Fruit fly (Drosophila melanogaster): ENCODE measurements around the gene CG10428.

The CG10428 gene

dm6 chr2L:18974063-18974779 lies 25.5 kb downstream of the CG10428 start, which contains the start of the genes L2HGDH and CG10431 (continued):
- TF ChIP-seq Xrp1 (GFP tag; IDR thresholded peaks at IDR 0.05) (peak; percentile 36; the same call in 1 of the 2 replicates), Rfx (GFP tag; IDR thresholded peaks at IDR 0.05) (peak; percentile 51), cg (GFP tag; optimal IDR thresholded peaks at IDR 0.05) (no peak), sd (tag; optimal IDR thresholded peaks at IDR 0.05) (peak; percentile 62), al (GFP tag; IDR thresholded peaks at IDR 0.05) (no peak), H2.0 (GFP tag; IDR thresholded peaks at IDR 0.05) (no peak), trem (tag; optimal IDR thresholded peaks at IDR 0.05) (peak; percentile 80), CG8290 (GFP tag; optimal IDR thresholded peaks at IDR 0.05) (peak; percentile 61), CG8290 (tag; optimal IDR thresholded peaks at IDR 0.05) (peak in 1 of 2 experiments; percentile 77), tna (GFP tag; IDR thresholded peaks at IDR 0.05; ENCODE audit: partially characterized antibody) (no peak), CG6683 (GFP tag; optimal IDR thresholded peaks at IDR 0.05) (no peak), Doc2 (GFP tag; IDR thresholded peaks at IDR 0.05) (no peak), CG6175 (GFP tag; IDR thresholded peaks at IDR 0.05) (no peak), CG17829 (tag; optimal IDR thresholded peaks at IDR 0.05) (peak; percentile 77), CG1603 (tag; optimal IDR thresholded peaks at IDR 0.05) (peak; percentile 42), zen (tag; optimal IDR thresholded peaks at IDR 0.05) (peak; percentile 66), CG13123 (GFP tag; optimal IDR thresholded peaks at IDR 0.05) (peak; percentile 21), CG8281 (tag; optimal IDR thresholded peaks at IDR 0.05) (no peak), Ada2b (GFP tag; IDR thresholded peaks at IDR 0.05) (no peak), CG15073 (GFP tag; optimal IDR thresholded peaks at IDR 0.05) (no peak), Atf3 (GFP tag; optimal IDR thresholded peaks at IDR 0.05) (no peak), prd (optimal IDR thresholded peaks at IDR 0.05) (no peak), prd (GFP tag; IDR thresholded peaks at IDR 0.05) (0 out of 3 replicates have a peak, but pooled peaks have one; percentile 9), Abd-B (GFP tag; optimal IDR thresholded peaks at IDR 0.05) (peak; percentile 67), CG10321 (GFP tag; IDR thresholded peaks at IDR 0.05) (no peak), Ets65A (GFP tag) (peak; percentile 90), Myb (GFP tag; optimal IDR thresholded peaks at IDR 0.05) (peak; percentile 11), D19A (tag; optimal IDR thresholded peaks at IDR 0.05) (peak; percentile 57), CG10959 (GFP tag; IDR thresholded peaks at IDR 0.05) (no peak), CG10147 (GFP tag; optimal IDR thresholded peaks at IDR 0.05) (peak; percentile 50), Ravus (GFP tag; IDR thresholded peaks at IDR 0.05) (no peak), CG34422 (GFP tag; IDR thresholded peaks at IDR 0.05) (no peak; the same call in 2 of the 3 replicates), CG12104 (GFP tag; optimal IDR thresholded peaks at IDR 0.05) (peak; percentile 72), CG33557 (GFP tag; optimal IDR thresholded peaks at IDR 0.05) (no peak), Mad (GFP tag; optimal IDR thresholded peaks at IDR 0.05) (peak; percentile 31), CG11456 (GFP tag; IDR thresholded peaks at IDR 0.05) (no peak), corto (GFP tag; optimal IDR thresholded peaks at IDR 0.05) (no peak), CG3163 (GFP tag; optimal IDR thresholded peaks at IDR 0.05) (no peak), Hr78 (GFP tag; optimal IDR thresholded peaks at IDR 0.05) (peak in 1 of 2 experiments; percentile 72), vvl (GFP tag; IDR thresholded peaks at IDR 0.05) (no peak; the same call in 1 of the 2 replicates), caup (GFP tag; optimal IDR thresholded peaks at IDR 0.05; ENCODE audit: severe bottlenecking) (peak; percentile 34), Gsc (GFP tag; IDR thresholded peaks at IDR 0.05) (no peak), gfzf (GFP tag; optimal IDR thresholded peaks at IDR 0.05) (peak; percentile 70), Poxn (GFP tag; IDR thresholded peaks at IDR 0.05) (no peak), D19B (GFP tag; optimal IDR thresholded peaks at IDR 0.05) (peak; percentile 15), hbn (GFP tag; IDR thresholded peaks at IDR 0.05; ENCODE audit: partially characterized antibody) (no peak; the same call in 1 of the 2 replicates), usp (GFP tag; optimal IDR thresholded peaks at IDR 0.05) (no peak), CG12219 (GFP tag; optimal IDR thresholded peaks at IDR 0.05) (no peak), sna (GFP tag; IDR thresholded peaks at IDR 0.05; ENCODE audit: partially characterized antibody) (no peak), CG7928 (GFP tag; optimal IDR thresholded peaks at IDR 0.05) (peak; percentile 2)
